Worm (Caenorhabditis elegans): ENCODE data around the gene ZC395.11.

DNA sequence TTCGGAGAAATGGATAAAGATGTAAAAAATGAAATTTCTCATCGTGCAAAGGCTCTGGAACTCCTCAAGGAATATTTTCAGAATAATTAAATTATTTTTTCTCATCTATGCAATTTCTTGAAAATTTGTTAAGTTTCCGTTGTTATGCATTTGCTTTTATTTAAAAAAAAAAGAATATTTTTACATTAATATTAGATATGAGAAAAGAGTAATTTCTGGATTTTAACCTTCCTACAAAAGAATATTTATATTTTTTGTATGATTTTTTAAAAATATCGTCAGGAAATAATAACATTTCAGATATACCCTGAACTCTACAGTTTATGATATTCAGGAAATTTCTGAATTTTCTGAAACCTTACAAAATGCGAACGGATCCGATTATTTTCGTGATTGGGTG, 21.3 kb downstream of the ZC395.11 start, which contains the start of gene gro-1:
- no peak for TF ChIP-seq unc-55 (GFP tag; optimal IDR thresholded peaks at IDR 0.05)
- no peak for TF ChIP-seq pax-1 (tag; optimal IDR thresholded peaks at IDR 0.05)

All from whole organism, late embryonic.